Fruit fly (Drosophila melanogaster) whole organism, embryonic: ENCODE data around the gene CG15930.

Experiments
- Antp ChIP-seq: fragments of 200-800 bp; sonication (Bioruptor generic); optimal IDR thresholded peaks from 3 replicates; lab custom pipeline; 2016; ENCODE audit warnings: missing biosample characterization, missing genetic modification characterization
- Atf6 ChIP-seq: fragments of 200-800 bp; sonication (Bioruptor generic); IDR thresholded peaks from 2 replicates; pipeline ENCODE4 v1.3.6; 2022; ENCODE audit warnings: missing biosample characterization, missing genetic modification characterization
- Awh ChIP-seq: fragments of 200-800 bp; sonication (Bioruptor generic); IDR thresholded peaks from 2 replicates; pipeline ENCODE4, ENCODE4 v1.3.6; 2022; ENCODE audit warnings: missing biosample characterization, missing genetic modification characterization
- CG10267 ChIP-seq: fragments of 200-800 bp; sonication (Bioruptor generic); optimal IDR thresholded peaks from 2 replicates; lab custom pipeline; 2018; ENCODE audit warnings: missing biosample characterization, mild to moderate bottlenecking, missing genetic modification characterization, moderate library complexity
- CG10274 ChIP-seq: fragments of 200-800 bp; sonication (Bioruptor generic); optimal IDR thresholded peaks from 3 replicates; lab custom pipeline; 2017; ENCODE audit warnings: missing biosample characterization, mild to moderate bottlenecking, missing genetic modification characterization
- CG1233 ChIP-seq: fragments of 200-800 bp; sonication (Bioruptor generic); optimal IDR thresholded peaks from 4 replicates; lab custom pipeline; 2018; ENCODE audit warnings: missing biosample characterization, mild to moderate bottlenecking, missing genetic modification characterization
- CG13287 ChIP-seq: fragments of 200-800 bp; sonication (Bioruptor generic); IDR thresholded peaks from 2 replicates; pipeline ENCODE4 v1.3.6; 2022; ENCODE audit warnings: missing biosample characterization, missing genetic modification characterization; ENCODE audit not compliant: partially characterized antibody
- CG13624 ChIP-seq: fragments of 200-800 bp; sonication (Bioruptor generic); optimal IDR thresholded peaks from 2 replicates; lab custom pipeline; 2016; ENCODE audit warnings: missing biosample characterization, missing genetic modification characterization
- CG14667 ChIP-seq: fragments of 200-800 bp; sonication (Bioruptor generic); IDR thresholded peaks from 2 replicates; pipeline ENCODE4 v1.3.6; 2022; ENCODE audit warnings: missing biosample characterization, missing genetic modification characterization
- CG16815 ChIP-seq: fragments of 200-800 bp; sonication (Bioruptor generic); optimal IDR thresholded peaks from 3 replicates; lab custom pipeline; 2017; ENCODE audit warnings: missing biosample characterization, mild to moderate bottlenecking, missing genetic modification characterization
- CG17829 ChIP-seq: fragments of 200-800 bp; optimal IDR thresholded peaks from 2 replicates; lab custom pipeline; 2019; ENCODE audit warnings: missing biosample characterization, mild to moderate bottlenecking, missing genetic modification characterization, moderate library complexity
- CG2129 ChIP-seq: fragments of 200-800 bp; sonication (Bioruptor generic); IDR thresholded peaks from 2 replicates; pipeline ENCODE4 v1.3.6; 2022; ENCODE audit warnings: missing biosample characterization, missing genetic modification characterization; ENCODE audit not compliant: partially characterized antibody
- CG32772 ChIP-seq: fragments of 200-800 bp; sonication (Bioruptor generic); IDR thresholded peaks from 2 replicates; pipeline ENCODE4 v1.3.6; 2022; ENCODE audit warnings: missing biosample characterization, missing genetic modification characterization
- CG3281 ChIP-seq: fragments of 200-800 bp; sonication (Bioruptor generic); optimal IDR thresholded peaks from 3 replicates; lab custom pipeline; 2017; ENCODE audit warnings: missing biosample characterization, mild to moderate bottlenecking, missing genetic modification characterization
- CG4730 ChIP-seq: fragments of 200-800 bp; sonication (Bioruptor generic); IDR thresholded peaks from 2 replicates; pipeline ENCODE4 v1.3.6; 2022; ENCODE audit warnings: missing biosample characterization, missing genetic modification characterization
- CG6683 ChIP-seq: fragments of 200-800 bp; sonication (Bioruptor generic); optimal IDR thresholded peaks from 2 replicates; lab custom pipeline; 2017; ENCODE audit warnings: missing biosample characterization, mild to moderate bottlenecking, missing genetic modification characterization, missing genetic modification reagents
- CG7271 ChIP-seq: fragments of 200-800 bp; sonication (Bioruptor generic); optimal IDR thresholded peaks from 2 replicates; lab custom pipeline; 2018; ENCODE audit warnings: missing biosample characterization, mild to moderate bottlenecking, missing genetic modification characterization, moderate library complexity
- CG8388 ChIP-seq: fragments of 200-800 bp; sonication (Bioruptor generic); optimal IDR thresholded peaks from 2 replicates; lab custom pipeline; 2019; ENCODE audit warnings: missing biosample characterization, mild to moderate bottlenecking, missing genetic modification characterization, moderate library complexity
- CG9215 ChIP-seq: fragments of 200-800 bp; sonication (Bioruptor generic); IDR thresholded peaks from 2 replicates; pipeline ENCODE4 v1.3.6; 2022; ENCODE audit warnings: missing biosample characterization, missing genetic modification characterization
- CoRest ChIP-seq: fragments of 200-800 bp; sonication (Bioruptor generic); optimal IDR thresholded peaks from 3 replicates; lab custom pipeline; 2018; ENCODE audit warnings: missing biosample characterization, mild to moderate bottlenecking, missing genetic modification characterization, moderate library complexity
- Dbx ChIP-seq: fragments of 200-800 bp; sonication (Bioruptor generic); IDR thresholded peaks from 3 replicates; pipeline ENCODE4 v1.3.6; 2022; ENCODE audit warnings: missing biosample characterization, missing genetic modification characterization
- Dfd ChIP-seq, 2 experiments: fragments of >200 bp; optimal IDR thresholded peaks; 2 replicates each; lab custom pipeline; 2017; ENCODE audit warnings: missing biosample characterization in 2 of 2, missing genetic modification characterization in 2 of 2
- Dp ChIP-seq: fragments of 200-800 bp; sonication (Bioruptor generic); optimal IDR thresholded peaks from 2 replicates; lab custom pipeline; 2018; ENCODE audit warnings: missing biosample characterization, mild to moderate bottlenecking, missing genetic modification characterization, moderate library complexity
- Fer2 ChIP-seq: fragments of 200-800 bp; sonication (Bioruptor generic); optimal IDR thresholded peaks from 2 replicates; lab custom pipeline; 2018; ENCODE audit warnings: missing biosample characterization, mild to moderate bottlenecking, missing genetic modification characterization, moderate library complexity
- H15 ChIP-seq: fragments of 200-800 bp; sonication (Bioruptor generic); IDR thresholded peaks from 3 replicates; pipeline ENCODE4 v1.3.6; 2022; ENCODE audit warnings: missing biosample characterization, missing genetic modification characterization
- Hmr ChIP-seq: fragments of 200-800 bp; sonication (Bioruptor generic); optimal IDR thresholded peaks from 3 replicates; lab custom pipeline; 2017; ENCODE audit warnings: mild to moderate bottlenecking, missing biosample characterization, missing genetic modification reagents, missing genetic modification characterization
- Mad ChIP-seq: fragments of 200-800 bp; sonication (Bioruptor generic); optimal IDR thresholded peaks from 2 replicates; lab custom pipeline; 2016; ENCODE audit warnings: missing biosample characterization, missing genetic modification characterization
- Rfx ChIP-seq: fragments of 200-800 bp; sonication (Bioruptor generic); IDR thresholded peaks from 2 replicates; pipeline ENCODE4 v1.3.6; 2022; ENCODE audit warnings: missing biosample characterization, missing genetic modification characterization
- Rx ChIP-seq: fragments of 200-800 bp; sonication (Bioruptor generic); IDR thresholded peaks from 2 replicates; pipeline ENCODE4 v1.3.6; 2022; ENCODE audit warnings: missing biosample characterization, missing genetic modification characterization
- Ssrp ChIP-seq: fragments of 200-800 bp; sonication (Bioruptor generic); optimal IDR thresholded peaks from 2 replicates; lab custom pipeline; 2018; ENCODE audit warnings: missing biosample characterization, mild to moderate bottlenecking, missing genetic modification characterization, moderate library complexity
- br ChIP-seq: fragments of >200 bp; optimal IDR thresholded peaks from 2 replicates; lab custom pipeline; 2017
- cg ChIP-seq: fragments of 200-800 bp; sonication (Bioruptor generic); optimal IDR thresholded peaks from 3 replicates; lab custom pipeline; 2019; ENCODE audit warnings: missing biosample characterization, mild to moderate bottlenecking, missing genetic modification characterization, moderate library complexity
- fd96Cb ChIP-seq: fragments of 200-800 bp; sonication (Bioruptor generic); optimal IDR thresholded peaks from 2 replicates; lab custom pipeline; 2018; ENCODE audit warnings: missing biosample characterization, mild to moderate bottlenecking, missing genetic modification characterization, moderate library complexity
- gcm ChIP-seq: fragments of 200-800 bp; sonication (Bioruptor generic); optimal IDR thresholded peaks from 2 replicates; lab custom pipeline; 2019; ENCODE audit warnings: missing biosample characterization, mild to moderate bottlenecking, missing genetic modification characterization, moderate library complexity
- grau ChIP-seq: fragments of 200-800 bp; optimal IDR thresholded peaks from 3 replicates; lab custom pipeline; 2019; ENCODE audit warnings: missing biosample characterization, mild to moderate bottlenecking, missing genetic modification characterization, moderate library complexity
- grn ChIP-seq: fragments of 200-800 bp; sonication (Bioruptor generic); optimal IDR thresholded peaks from 3 replicates; lab custom pipeline; 2017; ENCODE audit warnings: missing biosample characterization, missing genetic modification characterization
- gsb-n ChIP-seq: fragments of 200-800 bp; sonication (Bioruptor generic); optimal IDR thresholded peaks from 3 replicates; lab custom pipeline; 2018; ENCODE audit warnings: missing biosample characterization, mild to moderate bottlenecking, missing genetic modification characterization
- hb ChIP-seq: fragments of 200-800 bp; sonication (Bioruptor generic); IDR thresholded peaks from 3 replicates; pipeline ENCODE4 v1.3.6; 2022; ENCODE audit warnings: missing biosample characterization, missing genetic modification characterization; ENCODE audit not compliant: partially characterized antibody
- hbn ChIP-seq: fragments of 200-800 bp; sonication (Bioruptor generic); IDR thresholded peaks from 2 replicates; pipeline ENCODE4 v1.3.6; 2022; ENCODE audit warnings: missing biosample characterization, missing genetic modification characterization; ENCODE audit not compliant: partially characterized antibody
- ken ChIP-seq: fragments of 200-800 bp; sonication (Bioruptor generic); IDR thresholded peaks from 3 replicates; pipeline ENCODE4 v1.3.6; 2022; ENCODE audit warnings: missing biosample characterization, missing genetic modification characterization
- lola ChIP-seq, 3 experiments: fragments of >200 bp in 2 of 3; fragments of 200-800 bp in 1 of 3; sonication (Bioruptor generic) in 1 of 3; optimal IDR thresholded peaks; 2 replicates each; lab custom pipeline; 2017 to 2019; ENCODE audit warnings: missing biosample characterization in 3 of 3, missing genetic modification characterization in 3 of 3, mild to moderate bottlenecking in 1 of 3, moderate library complexity in 1 of 3
- mam ChIP-seq: fragments of 200-800 bp; sonication (Bioruptor generic); optimal IDR thresholded peaks from 3 replicates; lab custom pipeline; 2016; ENCODE audit warnings: missing biosample characterization, missing genetic modification characterization
- pzg ChIP-seq: fragments of 200-800 bp; sonication (Bioruptor generic); optimal IDR thresholded peaks from 3 replicates; lab custom pipeline; 2018; ENCODE audit warnings: missing biosample characterization, mild to moderate bottlenecking, missing genetic modification characterization, moderate library complexity
- repo ChIP-seq: fragments of 200-800 bp; sonication (Bioruptor generic); optimal IDR thresholded peaks from 2 replicates; lab custom pipeline; 2016; ENCODE audit warnings: missing biosample characterization, missing genetic modification characterization
- sens ChIP-seq: fragments of 200-800 bp; sonication (Bioruptor generic); peaks from one replicate; lab custom pipeline; 2016; ENCODE audit warnings: missing biosample characterization, missing genetic modification characterization
- sqz ChIP-seq: fragments of 200-800 bp; sonication (Bioruptor generic); optimal IDR thresholded peaks from 3 replicates; lab custom pipeline; 2018; ENCODE audit warnings: missing biosample characterization, mild to moderate bottlenecking, missing genetic modification characterization
- tap ChIP-seq: fragments of 200-800 bp; optimal IDR thresholded peaks from 3 replicates; lab custom pipeline; 2019; ENCODE audit warnings: missing biosample characterization, mild to moderate bottlenecking, missing genetic modification characterization, moderate library complexity
- vvl ChIP-seq: fragments of 200-800 bp; sonication (Bioruptor generic); IDR thresholded peaks from 2 replicates; pipeline ENCODE4 v1.3.6; 2022; ENCODE audit warnings: missing biosample characterization, missing genetic modification characterization
- zen2 ChIP-seq: fragments of 200-800 bp; sonication (Bioruptor generic); IDR thresholded peaks from 3 replicates; pipeline ENCODE4 v1.3.6; 2022; ENCODE audit warnings: missing biosample characterization, missing genetic modification characterization; ENCODE audit not compliant: partially characterized antibody

The CG15930 gene

dm6 chrX:5329266-5329898 is 12.3 kb upstream of the CG15930 start, which contains the start of the genes CG3309 and XRCC1 (continued):
- TF ChIP-seq CG10267 (peak; percentile 89), CG8388 (GFP tag; lab: Kevin White, UChicago) (peak; percentile 33), CG9215 (GFP tag; lab: Robert Waterston, UW) (peak; percentile 49), Awh (no peak), lola (GFP tag; optimal IDR thresholded peaks at IDR 0.05; lab: Kevin White, UChicago) (peak in 1 of 3 experiments; percentile 46), CG17829 (tag; lab: Kevin White, UChicago) (peak; percentile 47), mam (GFP tag; lab: Kevin White, UChicago) (peak; percentile 2), CG2129 (peak; percentile 78), CG13624 (no peak), CG7271 (tag; lab: Kevin White, UChicago) (no peak), hb (GFP tag; lab: Robert Waterston, UW) (peak; percentile 81), Atf6 (GFP tag; lab: Robert Waterston, UW) (peak; percentile 50; the same call in 1 of the 2 replicates), sens (GFP tag; lab: Kevin White, UChicago) (peak; percentile 73), Hmr (peak; percentile 53), CG13287 (GFP tag; lab: Robert Waterston, UW) (peak; percentile 86), Rfx (GFP tag; lab: Robert Waterston, UW) (peak; percentile 61), fd96Cb (tag; lab: Kevin White, UChicago) (peak; percentile 23), repo (no peak), gsb-n (tag; lab: Kevin White, UChicago) (peak; percentile 36), zen2 (GFP tag; lab: Robert Waterston, UW) (peak; percentile 42; the same call in 1 of the 3 replicates), Dfd (GFP tag; optimal IDR thresholded peaks at IDR 0.05; lab: Kevin White, UChicago) (no peak), sqz (peak; percentile 89), CG16815 (GFP tag; lab: Kevin White, UChicago) (peak; percentile 23), ken (GFP tag; lab: Robert Waterston, UW) (peak; percentile 61; the same call in 2 of the 3 replicates), cg (GFP tag; lab: Kevin White, UChicago) (no peak), br (no peak), Mad (peak; percentile 34), Ssrp (tag; lab: Kevin White, UChicago) (peak; percentile 51), H15 (peak; percentile 54; the same call in 1 of the 3 replicates), grn (GFP tag; lab: Kevin White, UChicago) (no peak), Dbx (GFP tag; lab: Robert Waterston, UW) (peak; percentile 64; the same call in 2 of the 3 replicates), hbn (GFP tag; lab: Robert Waterston, UW) (peak; percentile 78), CG10274 (no peak), tap (tag; lab: Kevin White, UChicago) (peak; percentile 6), CG32772 (GFP tag; lab: Robert Waterston, UW) (0 out of 2 replicates have a peak, but pooled peaks have one; percentile 28), CoRest (peak; percentile 59), Antp (no peak), Rx (GFP tag; lab: Robert Waterston, UW) (0 out of 2 replicates have a peak, but pooled peaks have one; percentile 13), grau (tag; lab: Kevin White, UChicago) (peak; percentile 62), vvl (GFP tag; lab: Robert Waterston, UW) (peak; percentile 69), CG14667 (GFP tag; lab: Robert Waterston, UW) (0 out of 2 replicates have a peak, but pooled peaks have one; percentile 13), pzg (peak; percentile 25), CG1233 (GFP tag; lab: Kevin White, UChicago) (peak; percentile 2), CG6683 (GFP tag; lab: Kevin White, UChicago) (no peak), Fer2 (peak; percentile 4), CG4730 (GFP tag; lab: Robert Waterston, UW) (0 out of 2 replicates have a peak, but pooled peaks have one; percentile 25), CG3281 (GFP tag; lab: Kevin White, UChicago) (no peak), Dp (GFP tag; lab: Kevin White, UChicago) (peak; percentile 31), gcm (GFP tag; lab: Kevin White, UChicago) (peak; percentile 7)
